Worm (Caenorhabditis elegans) whole organism, L1 larva: ENCODE measurements around the gene eif-2Balpha.

ENCODE experiments used
- ama-1 ChIP-seq: fragments of 150-350 bp; optimal IDR thresholded peaks from 2 replicates; lab custom pipeline; 2014
- ces-1 ChIP-seq: fragments of 150-350 bp; optimal IDR thresholded peaks from 2 replicates; lab custom pipeline; 2014; ENCODE audit warnings: missing biosample characterization, missing genetic modification reagents, missing genetic modification characterization
- nhr-12 ChIP-seq: sonication (generic microtip); optimal IDR thresholded peaks from 2 replicates; lab custom pipeline; 2017; ENCODE audit warnings: missing biosample characterization, missing genetic modification characterization
- nhr-76 ChIP-seq: sonication (generic microtip); optimal IDR thresholded peaks from 2 replicates; lab custom pipeline; 2017; ENCODE audit warnings: missing biosample characterization, missing genetic modification characterization
- snpc-4 ChIP-seq: fragments of 150-350 bp; optimal IDR thresholded peaks from 2 replicates; lab custom pipeline; 2014; ENCODE audit warnings: missing biosample characterization, missing genetic modification characterization
- ztf-4 ChIP-seq: fragments of 150-350 bp; optimal IDR thresholded peaks from 2 replicates; lab custom pipeline; 2014; ENCODE audit warnings: missing biosample characterization, missing genetic modification characterization

DNA sequence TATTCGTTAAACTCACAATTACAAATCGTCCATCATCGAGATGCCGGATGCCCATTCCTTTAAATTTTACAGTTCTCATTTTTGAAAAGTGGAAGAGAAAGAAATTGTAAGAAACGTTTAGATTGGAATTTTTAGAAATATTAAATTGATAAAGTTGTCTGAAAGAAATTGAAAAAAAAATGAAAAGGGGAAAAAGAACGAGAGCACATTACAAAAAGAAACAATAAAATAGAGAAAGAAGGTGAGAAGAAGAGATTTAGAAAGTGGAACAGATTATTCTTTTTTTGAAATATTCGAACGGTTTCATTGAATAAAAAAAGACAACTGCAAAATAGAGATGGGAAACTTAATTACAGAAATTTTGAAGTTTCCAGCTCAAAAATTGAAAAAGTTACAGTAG lies 18.2 kb downstream of the eif-2Balpha start, which contains the start of gene C48B4.8:
- TF ChIP-seq nhr-76 (tag; lab: Kevin White, UChicago): no peak
- TF ChIP-seq snpc-4 (tag; lab: Kevin White, UChicago): no peak
- no peak for TF ChIP-seq ztf-4 (tag; lab: Kevin White, UChicago)
- TF ChIP-seq ama-1: no peak
- TF ChIP-seq nhr-12 (tag; lab: Kevin White, UChicago): no peak
- no peak for TF ChIP-seq ces-1 (GFP tag; lab: Kevin White, UChicago)
